Fruit fly (Drosophila melanogaster): Measurements from ENCODE around the gene Rcd7.

DNA sequence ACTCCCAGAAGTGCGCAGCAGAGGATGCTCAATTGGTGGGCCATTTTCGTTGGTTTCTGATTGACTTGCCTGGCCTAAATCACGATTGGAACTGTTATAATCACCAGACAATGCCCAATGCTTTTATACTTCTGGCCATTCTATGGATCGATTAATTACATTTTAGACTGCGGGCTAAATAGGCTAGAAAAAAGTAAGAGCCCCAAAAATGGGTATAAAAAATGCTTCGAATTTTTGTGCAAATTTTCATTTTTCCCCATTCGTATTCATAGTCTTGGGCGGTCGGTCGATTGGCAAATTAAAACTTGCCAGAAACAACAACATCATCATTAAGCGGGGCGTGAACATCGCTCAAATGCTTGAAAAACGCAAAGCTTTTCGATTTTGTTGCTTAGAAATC is 26.7 kb upstream of the Rcd7 start, which contains the start of gene Cpr76Ba:
- TF ChIP-seq ERR (GFP tag; optimal IDR thresholded peaks at IDR 0.05) (no peak), CG10543 (GFP tag; optimal IDR thresholded peaks at IDR 0.05) (no peak), stc (GFP tag; IDR thresholded peaks at IDR 0.05) (no peak), Ets97D (GFP tag; optimal IDR thresholded peaks at IDR 0.05) (no peak), Dfd (GFP tag; optimal IDR thresholded peaks at IDR 0.05) (no peak), bcd (GFP tag; optimal IDR thresholded peaks at IDR 0.05) (no peak), fru (optimal IDR thresholded peaks at IDR 0.05) (no peak), CG13624 (GFP tag; optimal IDR thresholded peaks at IDR 0.05) (no peak), Atf6 (GFP tag; IDR thresholded peaks at IDR 0.05) (no peak), Jarid2 (GFP tag; optimal IDR thresholded peaks at IDR 0.05) (no peak), CG3726 (GFP tag; IDR thresholded peaks at IDR 0.05) (no peak), CG7372 (GFP tag; IDR thresholded peaks at IDR 0.05) (no peak), CG7745 (tag; optimal IDR thresholded peaks at IDR 0.05) (no peak), CG12769 (tag; optimal IDR thresholded peaks at IDR 0.05) (no peak)

Data from whole organism, embryonic.